Fruit fly (Drosophila melanogaster): ENCODE data around the gene CG4045.

CG4045 gene

DNA sequence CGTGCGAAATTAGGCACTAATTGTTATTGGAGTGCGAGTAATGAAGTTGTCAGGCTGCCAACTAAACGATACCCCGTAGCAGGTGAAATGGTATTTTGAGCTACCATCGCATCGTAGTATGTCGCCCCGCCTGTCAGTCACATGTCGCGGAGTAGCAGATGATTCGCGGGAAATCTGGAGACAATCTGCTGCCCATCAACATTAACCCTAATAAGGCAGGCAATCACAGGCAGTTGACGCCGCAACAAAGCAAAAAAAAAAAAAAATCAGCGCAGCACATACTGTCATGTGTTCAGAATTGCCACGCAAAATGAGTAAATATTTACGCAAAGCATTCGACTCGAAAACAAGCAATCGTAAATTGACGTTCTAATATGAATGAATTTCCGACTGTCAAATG is 28.2 kb upstream of the CG4045 start:
- no peak for TF ChIP-seq Hr3 (GFP tag; optimal IDR thresholded peaks at IDR 0.05)
- no peak for TF ChIP-seq Hand (GFP tag; optimal IDR thresholded peaks at IDR 0.05)
- TF ChIP-seq Med (GFP tag): peak; percentile 55
- no peak for TF ChIP-seq phol (tag; optimal IDR thresholded peaks at IDR 0.05)
- TF ChIP-seq Ets65A (GFP tag): peak; percentile 72

DNA sequence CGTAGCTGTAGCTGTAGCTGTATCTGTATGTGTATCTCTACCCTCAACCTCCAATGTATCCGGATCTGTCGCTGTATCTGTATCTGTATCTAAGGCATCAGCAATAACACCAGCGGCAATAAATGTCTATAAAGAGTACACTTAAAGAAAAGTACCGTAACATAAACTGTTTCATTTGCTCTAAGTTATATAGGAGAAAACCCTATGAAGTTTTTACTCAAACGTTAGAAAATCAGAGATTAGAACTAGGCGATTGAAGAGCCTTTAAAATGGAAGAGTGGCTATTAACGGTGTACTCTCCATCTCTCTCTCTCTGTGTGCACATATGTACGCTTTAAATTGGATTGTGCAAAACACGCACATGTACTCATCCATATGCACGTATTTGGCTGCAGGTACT is 22.6 kb upstream of the CG4045 start:
- peak; percentile 39; the same call in 1 of the 2 replicates for TF ChIP-seq Drgx (GFP tag; IDR thresholded peaks at IDR 0.05)
- no peak for TF ChIP-seq CG3281 (GFP tag; optimal IDR thresholded peaks at IDR 0.05)
- TF ChIP-seq GATAe (GFP tag; conservative IDR thresholded peaks at IDR 0.05): no peak
- no peak for TF ChIP-seq corto (GFP tag; optimal IDR thresholded peaks at IDR 0.05)
- TF ChIP-seq unpg (GFP tag; optimal IDR thresholded peaks at IDR 0.05): no peak

DNA sequence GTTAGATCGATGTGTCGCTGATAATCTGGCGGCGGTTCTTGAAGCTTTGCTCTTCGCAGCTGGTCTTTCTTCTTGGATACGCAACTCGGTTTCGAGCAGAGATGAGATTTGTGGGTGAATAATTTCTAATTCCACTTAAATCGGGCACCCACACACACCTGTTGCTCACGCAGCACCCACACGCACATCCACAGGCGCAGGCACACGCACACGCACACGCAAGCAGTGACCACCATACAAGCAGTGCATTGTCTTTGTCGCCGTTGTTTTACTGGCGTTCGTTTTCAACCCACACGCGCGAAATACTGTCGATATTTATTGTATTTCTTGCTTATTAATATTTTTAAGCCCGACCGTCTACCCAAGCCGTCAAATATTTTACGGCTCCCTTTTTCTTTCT is 20.6 kb upstream of the CG4045 start:
- TF ChIP-seq Stat92E (GFP tag; optimal IDR thresholded peaks at IDR 0.05) (no peak), CG11456 (GFP tag; IDR thresholded peaks at IDR 0.05) (no peak), Meics (GFP tag; optimal IDR thresholded peaks at IDR 0.05) (no peak), usp (GFP tag; optimal IDR thresholded peaks at IDR 0.05) (no peak), cato (GFP tag; optimal IDR thresholded peaks at IDR 0.05; ENCODE audit: borderline replicate concordance) (no peak), pan (optimal IDR thresholded peaks at IDR 0.05) (no peak), pan (GFP tag; optimal IDR thresholded peaks at IDR 0.05 in 1 of 2, IDR thresholded peaks at IDR 0.05 in 1 of 2) (no peak), CG31365 (tag; optimal IDR thresholded peaks at IDR 0.05) (peak; percentile 92), slp2 (GFP tag; optimal IDR thresholded peaks at IDR 0.05) (no peak), CG34422 (GFP tag; IDR thresholded peaks at IDR 0.05) (no peak), nerfin-2 (GFP tag; IDR thresholded peaks at IDR 0.05; ENCODE audit: partially characterized antibody) (no peak), ken (GFP tag; IDR thresholded peaks at IDR 0.05) (no peak), toy (GFP tag; IDR thresholded peaks at IDR 0.05) (no peak), tin (GFP tag; optimal IDR thresholded peaks at IDR 0.05) (no peak), Fer3 (tag; optimal IDR thresholded peaks at IDR 0.05) (no peak), HLH3B (GFP tag; IDR thresholded peaks at IDR 0.05) (no peak), CkIIα-i1 (GFP tag; IDR thresholded peaks at IDR 0.05) (no peak), CG2129 (GFP tag; IDR thresholded peaks at IDR 0.05; ENCODE audit: partially characterized antibody) (no peak), cg (GFP tag; optimal IDR thresholded peaks at IDR 0.05) (peak; percentile 70), CG11093 (GFP tag; IDR thresholded peaks at IDR 0.05) (no peak), Dfd (GFP tag; optimal IDR thresholded peaks at IDR 0.05) (peak in 1 of 2 experiments; percentile 53), CG14050 (GFP tag; IDR thresholded peaks at IDR 0.05) (no peak), sr (GFP tag; IDR thresholded peaks at IDR 0.05) (peak; percentile 86), repo (GFP tag; optimal IDR thresholded peaks at IDR 0.05) (no peak), CG30431 (GFP tag; optimal IDR thresholded peaks at IDR 0.05) (no peak), Sry-δ (GFP tag; optimal IDR thresholded peaks at IDR 0.05) (no peak), phol (tag; optimal IDR thresholded peaks at IDR 0.05) (no peak), Atf6 (GFP tag; IDR thresholded peaks at IDR 0.05) (no peak), CG14710 (tag; optimal IDR thresholded peaks at IDR 0.05) (no peak), ATbp (GFP tag; optimal IDR thresholded peaks at IDR 0.05) (no peak), kah (GFP tag; optimal IDR thresholded peaks at IDR 0.05) (peak; percentile 75), Dip3 (GFP tag; optimal IDR thresholded peaks at IDR 0.05) (no peak), Aef1 (GFP tag; IDR thresholded peaks at IDR 0.05) (no peak), D19A (tag; optimal IDR thresholded peaks at IDR 0.05) (no peak), CG15601 (tag; optimal IDR thresholded peaks at IDR 0.05) (no peak), scrt (GFP tag; optimal IDR thresholded peaks at IDR 0.05) (no peak), CG4282 (GFP tag; optimal IDR thresholded peaks at IDR 0.05) (no peak), Hr39 (optimal IDR thresholded peaks at IDR 0.05) (peak; percentile 90), tgo (GFP tag; IDR thresholded peaks at IDR 0.05) (no peak), fd3F (GFP tag; optimal IDR thresholded peaks at IDR 0.05) (no peak), Lhr (GFP tag; optimal IDR thresholded peaks at IDR 0.05) (no peak)

All from whole organism, embryonic.